Worm (Caenorhabditis elegans) whole organism, L1 larva: ENCODE data around the gene ZK666.15.
"Not testable (repeated sequence)": the region's sequence is repeated elsewhere in the genome, so short reads cannot be mapped to it uniquely, and the experiment has no call there.

Source experiments
- ceh-82 ChIP-seq, 3 experiments: fragments of 150-350 bp in 1 of 3; sonication (generic microtip) in 2 of 3; optimal IDR thresholded peaks; 2 replicates each; lab custom pipeline; 2014 to 2017; ENCODE audit warnings: missing biosample characterization in 3 of 3, missing genetic modification characterization in 3 of 3
- lin-39 ChIP-seq: fragments of 150-350 bp; optimal IDR thresholded peaks from 2 replicates; lab custom pipeline; 2014; ENCODE audit warnings: missing biosample characterization, missing genetic modification reagents, missing genetic modification characterization
- nhr-237 ChIP-seq: fragments of 150-350 bp; optimal IDR thresholded peaks from 2 replicates; lab custom pipeline; 2014; ENCODE audit warnings: missing biosample characterization, missing genetic modification characterization
- skn-1 ChIP-seq: fragments of 150-350 bp; optimal IDR thresholded peaks from 2 replicates; lab custom pipeline; 2014; ENCODE audit warnings: missing biosample characterization, missing genetic modification characterization
- snpc-4 ChIP-seq: fragments of 150-350 bp; optimal IDR thresholded peaks from 2 replicates; lab custom pipeline; 2014; ENCODE audit warnings: missing biosample characterization, missing genetic modification characterization

ce11 chrII:10442846-10443245, 44.0 kb upstream of the ZK666.15 start, which contains the start of gene ZK673.1:
- not testable (repeated sequence) for TF ChIP-seq skn-1 (tag; lab: Kevin White, UChicago); nhr-237 (tag; lab: Kevin White, UChicago); snpc-4; lin-39 (tag; lab: Kevin White, UChicago); ceh-82 (tag; optimal IDR thresholded peaks at IDR 0.05; lab: Kevin White, UChicago)
